Fruit fly (Drosophila melanogaster): ENCODE measurements around the gene CG14219.
A peak's percentile ranks its signal among the peaks of the same experiment; 100 is the strongest.

The CG14219 gene

DNA sequence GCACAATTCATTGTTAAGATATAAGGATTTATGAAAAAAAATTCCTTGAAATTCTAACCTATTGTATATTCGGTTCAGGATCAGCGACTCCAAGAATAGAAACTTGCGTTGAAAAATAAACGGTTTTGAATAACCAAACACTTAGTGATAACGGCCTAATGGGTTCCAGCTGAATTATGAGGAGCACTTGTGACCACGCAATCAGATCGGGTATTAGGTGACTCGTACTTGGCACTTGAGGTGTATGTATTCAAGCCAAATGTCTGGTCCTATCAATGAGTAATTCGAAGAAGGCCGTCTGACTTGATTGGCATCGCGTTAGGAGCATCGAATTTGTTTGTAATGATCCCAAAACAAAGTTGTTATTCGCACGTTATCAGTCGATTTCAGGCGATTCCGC lies 609 bp upstream of the CG14219 start:
- TF ChIP-seq insv (optimal IDR thresholded peaks at IDR 0.05) (no peak), Myc (optimal IDR thresholded peaks at IDR 0.05) (no peak), psq (optimal IDR thresholded peaks at IDR 0.05) (no peak), h (optimal IDR thresholded peaks at IDR 0.05) (no peak), ttk (optimal IDR thresholded peaks at IDR 0.05) (no peak), Sin3A (optimal IDR thresholded peaks at IDR 0.05) (no peak)

DNA sequence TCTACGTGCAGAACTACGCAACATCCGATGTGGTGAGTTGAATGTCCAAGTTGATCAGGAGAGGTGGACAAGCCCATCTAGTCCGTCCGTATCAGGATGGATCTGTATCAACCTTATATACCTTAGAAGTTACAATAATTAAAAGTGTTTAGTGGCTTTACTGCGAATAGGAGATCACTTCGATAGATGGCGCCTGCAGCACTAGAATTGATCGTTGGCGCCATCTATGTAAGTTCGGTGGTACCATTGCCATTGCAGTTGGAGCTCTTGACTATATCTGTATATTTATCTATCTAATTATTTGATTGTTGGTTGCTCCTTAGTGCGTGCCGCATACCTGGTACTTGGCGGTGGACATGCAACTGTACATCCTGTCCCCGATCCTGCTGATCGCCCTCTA lies 4.8 kb downstream of the CG14219 start:
- TF ChIP-seq insv (optimal IDR thresholded peaks at IDR 0.05): no peak
- no peak for TF ChIP-seq Myc (optimal IDR thresholded peaks at IDR 0.05)
- TF ChIP-seq h (optimal IDR thresholded peaks at IDR 0.05): no peak
- no peak for TF ChIP-seq psq (optimal IDR thresholded peaks at IDR 0.05)
- no peak for TF ChIP-seq Sin3A (optimal IDR thresholded peaks at IDR 0.05)
- TF ChIP-seq ttk (optimal IDR thresholded peaks at IDR 0.05): no peak

DNA sequence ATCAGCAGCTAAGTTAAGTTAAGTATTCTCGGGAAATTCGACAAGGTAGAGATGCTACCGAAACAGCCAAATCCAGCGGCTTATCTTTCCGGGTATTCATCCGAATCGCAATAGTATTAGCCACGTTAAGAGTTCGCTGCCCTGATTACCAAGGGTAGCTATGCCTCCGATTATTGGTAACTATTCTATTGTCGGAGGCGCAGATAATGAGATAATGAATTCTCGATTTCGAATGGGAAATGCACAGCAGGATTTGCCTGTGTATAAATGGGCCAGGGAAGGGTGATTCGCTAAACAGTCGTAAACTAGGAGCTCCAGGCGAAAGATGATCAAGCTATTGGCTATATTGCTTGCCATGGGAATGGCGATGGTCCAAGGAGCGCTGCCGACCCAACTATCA lies 6.7 kb downstream of the CG14219 start, which contains the start of gene CG14204:
Gene CG14204 (plus strand): TSS at position 301 of the 400 bp plus-strand sequence.
- no peak for TF ChIP-seq h (optimal IDR thresholded peaks at IDR 0.05)
- TF ChIP-seq insv (optimal IDR thresholded peaks at IDR 0.05): no peak
- no peak for TF ChIP-seq psq (optimal IDR thresholded peaks at IDR 0.05)
- no peak for TF ChIP-seq Sin3A (optimal IDR thresholded peaks at IDR 0.05)
- no peak for TF ChIP-seq ttk (optimal IDR thresholded peaks at IDR 0.05)
- no peak for TF ChIP-seq Myc (optimal IDR thresholded peaks at IDR 0.05)

DNA sequence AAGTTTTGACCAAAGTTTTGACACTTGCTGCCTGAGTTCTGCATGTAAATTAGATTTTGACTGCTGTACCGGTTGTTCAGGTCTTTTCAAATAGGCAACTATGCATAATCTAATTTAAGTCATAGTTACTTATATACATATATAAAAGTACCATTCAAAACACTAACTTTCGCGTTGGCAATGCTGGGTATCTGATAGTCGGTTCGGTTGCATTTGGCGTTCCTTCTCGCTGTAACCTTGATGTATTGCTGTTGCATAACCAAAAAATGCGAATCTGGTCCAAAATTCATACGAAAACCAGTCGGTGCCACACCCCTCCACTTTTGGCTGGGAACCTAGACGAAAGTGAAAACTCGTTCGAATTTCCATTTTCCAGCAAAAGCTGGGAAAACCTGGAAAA lies 7.2 kb downstream of the CG14219 start:
- TF ChIP-seq psq (optimal IDR thresholded peaks at IDR 0.05) (no peak), h (optimal IDR thresholded peaks at IDR 0.05) (no peak), ttk (optimal IDR thresholded peaks at IDR 0.05) (no peak), Sin3A (optimal IDR thresholded peaks at IDR 0.05) (no peak), insv (optimal IDR thresholded peaks at IDR 0.05) (no peak), Myc (optimal IDR thresholded peaks at IDR 0.05) (no peak)

DNA sequence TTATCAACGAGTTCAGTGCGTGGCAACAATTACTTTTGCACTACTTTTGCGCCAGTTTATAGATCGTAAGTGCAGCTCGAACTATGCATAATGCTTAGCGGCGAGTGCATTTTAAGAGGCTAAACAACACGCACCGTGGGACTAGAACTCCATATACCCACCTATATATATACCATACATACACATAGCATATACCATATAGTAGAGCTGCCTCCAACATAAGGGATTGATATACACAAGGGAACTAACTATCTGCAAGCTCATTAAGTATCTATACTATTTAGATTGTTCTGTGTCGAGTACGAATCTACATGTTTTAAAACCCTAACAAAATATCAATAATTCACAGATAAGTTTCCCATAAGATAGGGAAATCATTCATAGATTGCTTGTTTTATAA lies 8.1 kb downstream of the CG14219 start, which contains the start of gene CG14218:
Gene CG14218 (minus strand): TSS at position 101 of the 400 bp plus-strand sequence.
- no peak for TF ChIP-seq insv (optimal IDR thresholded peaks at IDR 0.05)
- TF ChIP-seq Sin3A (optimal IDR thresholded peaks at IDR 0.05): no peak
- no peak for TF ChIP-seq ttk (optimal IDR thresholded peaks at IDR 0.05)
- TF ChIP-seq h (optimal IDR thresholded peaks at IDR 0.05): no peak

DNA sequence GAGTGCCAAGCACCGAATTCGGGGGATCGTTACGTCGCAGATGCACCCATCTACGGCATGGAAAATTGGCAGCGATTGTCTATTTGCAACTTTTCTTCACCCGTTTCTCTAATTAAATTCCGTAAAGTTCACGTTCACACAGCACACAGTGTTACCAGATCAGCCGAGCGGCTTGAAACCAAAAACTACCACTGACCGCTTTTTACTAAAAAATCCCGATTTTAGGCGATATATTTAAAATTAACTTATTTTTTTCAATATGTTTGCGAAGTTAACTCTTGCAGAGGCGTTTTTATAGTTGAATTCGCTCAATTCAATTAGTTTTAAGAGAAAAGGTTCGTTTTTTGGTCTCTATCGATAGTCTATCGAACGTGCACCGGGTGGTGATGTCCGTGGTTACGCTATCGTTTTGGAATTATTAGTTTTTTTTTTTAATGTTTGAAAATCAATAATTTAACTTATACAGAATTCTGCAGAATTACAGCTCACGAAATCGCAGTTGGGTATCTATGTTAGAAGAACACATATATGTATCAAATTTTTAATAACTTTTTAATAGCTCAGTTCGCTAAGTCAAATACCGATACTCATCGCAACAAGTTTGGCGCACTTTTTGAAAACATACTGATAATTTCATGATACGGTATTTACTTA lies 10.2 kb downstream of the CG14219 start, which contains the start of gene Tao:
Gene Tao (minus strand): TSS at position 153 of the 654 bp plus-strand sequence.
- TF ChIP-seq Sin3A (optimal IDR thresholded peaks at IDR 0.05) (no peak), h (optimal IDR thresholded peaks at IDR 0.05) (no peak), Myc (optimal IDR thresholded peaks at IDR 0.05) (no peak), psq (optimal IDR thresholded peaks at IDR 0.05) (no peak), ttk (optimal IDR thresholded peaks at IDR 0.05) (no peak), insv (optimal IDR thresholded peaks at IDR 0.05) (no peak)

DNA sequence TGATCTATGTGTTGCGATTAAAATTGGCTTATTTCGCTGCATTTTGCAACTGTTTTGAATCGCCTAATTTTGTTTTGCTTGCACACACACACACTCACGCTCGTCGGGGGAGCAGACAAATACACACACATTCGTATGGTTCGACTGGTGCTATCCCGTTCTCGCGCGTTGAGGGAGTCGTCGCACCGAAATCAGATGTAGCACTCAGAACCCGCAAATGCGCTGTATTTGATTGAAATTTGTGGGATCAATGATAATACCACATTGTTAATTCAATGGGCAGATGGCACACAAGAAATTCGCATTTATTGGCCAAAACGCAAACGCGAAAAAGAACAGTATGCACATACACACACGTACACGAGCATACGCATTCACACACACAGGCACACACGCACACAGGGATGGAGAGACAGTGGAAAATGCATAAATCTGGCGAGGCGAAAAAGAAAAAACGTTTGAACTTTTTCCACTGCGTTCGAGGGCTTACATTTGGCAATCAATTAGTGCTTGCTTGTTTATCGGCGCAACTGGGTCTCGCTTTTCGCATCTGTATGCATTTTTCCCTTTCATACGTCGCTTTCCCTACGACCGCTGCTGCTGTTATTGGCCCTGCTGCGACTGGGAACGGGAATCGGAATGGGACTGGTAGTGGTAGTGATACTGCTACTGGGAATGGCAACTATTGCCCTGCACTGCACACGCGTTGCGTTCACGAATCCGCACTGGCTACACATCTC lies 10.9 kb downstream of the CG14219 start:
- TF ChIP-seq Myc (optimal IDR thresholded peaks at IDR 0.05): no peak
- TF ChIP-seq h (optimal IDR thresholded peaks at IDR 0.05): no peak
- TF ChIP-seq psq (optimal IDR thresholded peaks at IDR 0.05): no peak
- no peak for TF ChIP-seq Sin3A (optimal IDR thresholded peaks at IDR 0.05)
- TF ChIP-seq insv (optimal IDR thresholded peaks at IDR 0.05): no peak
- no peak for TF ChIP-seq ttk (optimal IDR thresholded peaks at IDR 0.05)

DNA sequence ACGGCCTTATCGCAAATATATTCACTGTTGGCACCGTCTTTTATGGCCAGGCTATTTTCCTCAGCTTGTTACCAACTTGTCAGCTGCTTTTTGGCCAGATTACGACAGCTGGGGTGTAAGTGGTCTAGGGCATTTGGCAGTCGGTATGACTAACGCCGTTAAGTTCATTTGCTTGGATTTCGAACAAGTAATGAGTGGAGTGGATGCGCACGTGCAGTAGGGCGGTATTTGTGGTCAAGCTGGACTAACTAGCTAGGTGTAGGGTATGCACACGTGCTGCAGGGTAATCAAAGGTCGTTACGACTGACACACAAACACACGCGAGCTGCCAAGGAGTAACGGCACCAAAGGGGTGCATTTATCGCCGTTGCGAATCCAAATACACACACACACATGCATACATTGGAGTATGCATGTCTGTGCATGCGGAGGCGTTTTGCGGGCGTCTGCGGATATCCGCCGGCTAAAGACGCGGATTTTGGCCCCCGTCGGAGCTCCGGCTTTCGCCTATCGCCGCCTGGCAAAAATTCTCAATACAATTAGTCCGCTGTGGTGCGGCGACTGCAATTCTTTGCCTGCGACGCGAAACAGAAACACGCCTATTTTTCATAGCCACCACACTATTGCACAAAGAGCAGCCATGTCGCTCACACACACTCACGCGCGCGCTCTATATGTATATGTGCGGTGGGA lies 11.9 kb downstream of the CG14219 start:
- TF ChIP-seq ttk (optimal IDR thresholded peaks at IDR 0.05): peak; percentile 6
- TF ChIP-seq insv (optimal IDR thresholded peaks at IDR 0.05): no peak

DNA sequence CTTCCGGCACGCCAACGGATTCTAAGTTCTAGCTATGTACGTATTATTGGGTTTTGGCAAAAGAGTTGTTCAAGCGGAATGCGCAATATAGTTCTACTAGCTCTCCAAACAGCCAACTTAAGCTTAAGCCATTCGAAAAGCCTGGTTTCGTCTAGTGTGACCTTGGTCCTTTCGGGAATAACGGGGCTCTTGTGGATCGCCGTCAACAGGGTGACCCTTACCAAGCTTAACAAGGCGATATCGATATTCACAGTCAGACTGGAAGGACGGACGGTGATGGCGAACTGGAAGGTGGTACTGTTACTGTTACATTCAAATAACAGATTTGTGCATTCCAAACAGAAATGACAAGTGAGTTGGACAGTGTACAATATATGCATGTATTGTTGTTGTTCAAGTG lies 16.3 kb downstream of the CG14219 start:
- no peak for TF ChIP-seq insv (optimal IDR thresholded peaks at IDR 0.05)
- TF ChIP-seq Sin3A (optimal IDR thresholded peaks at IDR 0.05): no peak
- TF ChIP-seq Myc (optimal IDR thresholded peaks at IDR 0.05): no peak
- TF ChIP-seq psq (optimal IDR thresholded peaks at IDR 0.05): no peak
- TF ChIP-seq ttk (optimal IDR thresholded peaks at IDR 0.05): no peak
- TF ChIP-seq h (optimal IDR thresholded peaks at IDR 0.05): no peak

DNA sequence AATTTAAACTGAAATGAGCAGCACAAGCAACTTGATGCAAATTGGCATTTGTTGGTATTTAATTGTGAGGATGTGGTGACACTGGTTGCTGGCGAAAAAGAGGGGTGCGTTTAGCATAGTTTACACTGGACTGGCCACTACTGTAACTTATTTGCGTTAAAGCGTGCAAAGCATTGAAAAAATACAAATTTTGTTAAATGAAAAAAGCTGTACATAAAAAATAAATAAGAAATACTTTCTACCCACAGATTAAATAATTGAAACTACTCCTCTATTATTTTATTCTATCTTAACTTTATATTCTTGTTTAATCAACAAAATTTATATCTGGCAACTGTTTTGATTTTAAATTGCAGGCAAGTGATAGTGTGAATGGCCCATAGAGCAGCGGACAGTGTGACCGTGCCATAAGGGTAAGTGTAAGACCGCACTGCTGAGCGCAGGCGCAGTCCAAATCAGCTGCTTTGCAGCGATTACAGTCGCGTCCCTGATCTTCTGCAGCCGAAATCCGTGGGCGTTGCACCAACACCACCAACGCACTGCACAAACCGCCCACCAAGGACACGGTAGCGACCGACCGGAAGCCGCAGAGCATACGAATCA lies 24.2 kb downstream of the CG14219 start, which contains the start of the genes Grip84 and car:
Gene Grip84 (minus strand): TSS at position 51 of the 603 bp plus-strand sequence.
Gene car (plus strand): TSS at position 306 of the 603 bp plus-strand sequence.
- no peak for TF ChIP-seq psq (optimal IDR thresholded peaks at IDR 0.05)
- TF ChIP-seq ttk (optimal IDR thresholded peaks at IDR 0.05): no peak
- TF ChIP-seq h (optimal IDR thresholded peaks at IDR 0.05): no peak
- no peak for TF ChIP-seq insv (optimal IDR thresholded peaks at IDR 0.05)
- TF ChIP-seq Myc (optimal IDR thresholded peaks at IDR 0.05): no peak
- no peak for TF ChIP-seq Sin3A (optimal IDR thresholded peaks at IDR 0.05)

DNA sequence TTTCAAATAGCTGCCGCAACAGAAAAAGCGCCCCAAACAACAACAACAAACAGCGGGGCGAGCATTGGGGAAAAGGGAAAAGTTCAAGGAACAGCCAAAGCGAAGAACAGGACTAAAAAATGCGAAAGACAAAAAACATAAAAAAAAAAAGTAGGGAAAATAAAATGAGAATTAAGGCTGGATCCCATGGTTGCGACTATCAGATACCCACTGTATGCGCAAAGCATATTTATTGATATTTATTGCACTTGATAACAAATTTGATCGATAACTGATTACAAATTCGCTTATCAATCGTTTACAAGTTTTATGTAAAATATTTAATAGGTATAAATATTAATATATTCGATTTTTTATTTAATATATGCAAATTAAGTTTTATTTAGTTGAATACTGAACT lies 40.4 kb downstream of the CG14219 start:
- TF ChIP-seq ttk (optimal IDR thresholded peaks at IDR 0.05) (no peak), Myc (optimal IDR thresholded peaks at IDR 0.05) (no peak), insv (optimal IDR thresholded peaks at IDR 0.05) (no peak), psq (optimal IDR thresholded peaks at IDR 0.05) (no peak), h (optimal IDR thresholded peaks at IDR 0.05) (no peak), Sin3A (optimal IDR thresholded peaks at IDR 0.05) (no peak)
